Worm (Caenorhabditis elegans) whole organism, late embryonic: ENCODE results near the gene ulp-3.

Experiments used
- C08G9.2 ChIP-seq: sonication (generic microtip); optimal IDR thresholded peaks from 2 replicates; lab custom pipeline; 2016; ENCODE audit warnings: mild to moderate bottlenecking, missing genetic modification characterization, moderate library complexity, missing compliant biosample characterization
- K09A11.1 ChIP-seq: sonication (generic microtip); optimal IDR thresholded peaks from 2 replicates; lab custom pipeline; 2017; ENCODE audit warnings: antibody characterized with exemption, mild to moderate bottlenecking, missing genetic modification characterization, missing compliant biosample characterization; ENCODE audit not compliant: insufficient read depth
- ahr-1 ChIP-seq: sonication (generic microtip); optimal IDR thresholded peaks from 2 replicates; lab custom pipeline; 2016; ENCODE audit warnings: missing genetic modification characterization, missing compliant biosample characterization
- ceh-34 ChIP-seq: sonication (generic microtip); optimal IDR thresholded peaks from 2 replicates; lab custom pipeline; 2016; ENCODE audit warnings: mild to moderate bottlenecking, missing genetic modification characterization, missing compliant biosample characterization
- ceh-45 ChIP-seq: fragments of 200-800 bp; sonication (Bioruptor generic); IDR thresholded peaks from 2 replicates; pipeline ENCODE4 v1.3.6; 2022; ENCODE audit warnings: missing genetic modification reagents, missing genetic modification characterization, missing compliant biosample characterization
- ceh-48 ChIP-seq: sonication (generic microtip); optimal IDR thresholded peaks from 2 replicates; lab custom pipeline; 2016; ENCODE audit warnings: missing genetic modification characterization, inconsistent platforms, missing compliant biosample characterization
- dmd-4 ChIP-seq: sonication (generic microtip); optimal IDR thresholded peaks from 2 replicates; lab custom pipeline; 2016; ENCODE audit warnings: borderline replicate concordance, missing genetic modification characterization, missing compliant biosample characterization
- lim-6 ChIP-seq: sonication (generic microtip); optimal IDR thresholded peaks from 2 replicates; lab custom pipeline; 2016; ENCODE audit warnings: missing genetic modification characterization, missing compliant biosample characterization
- madf-2 ChIP-seq: sonication (generic microtip); optimal IDR thresholded peaks from 2 replicates; lab custom pipeline; 2017; ENCODE audit warnings: missing genetic modification characterization, missing compliant biosample characterization
- pros-1 ChIP-seq: fragments of 150-350 bp; optimal IDR thresholded peaks from 2 replicates; lab custom pipeline; 2014; ENCODE audit warnings: missing biosample characterization, missing genetic modification reagents, missing genetic modification characterization
- tbx-2 ChIP-seq: sonication (generic microtip); optimal IDR thresholded peaks from 2 replicates; lab custom pipeline; 2016; ENCODE audit warnings: missing genetic modification characterization, missing compliant biosample characterization
- ztf-16 ChIP-seq: sonication (generic microtip); optimal IDR thresholded peaks from 2 replicates; lab custom pipeline; 2017; ENCODE audit warnings: missing genetic modification characterization, missing compliant biosample characterization

DNA sequence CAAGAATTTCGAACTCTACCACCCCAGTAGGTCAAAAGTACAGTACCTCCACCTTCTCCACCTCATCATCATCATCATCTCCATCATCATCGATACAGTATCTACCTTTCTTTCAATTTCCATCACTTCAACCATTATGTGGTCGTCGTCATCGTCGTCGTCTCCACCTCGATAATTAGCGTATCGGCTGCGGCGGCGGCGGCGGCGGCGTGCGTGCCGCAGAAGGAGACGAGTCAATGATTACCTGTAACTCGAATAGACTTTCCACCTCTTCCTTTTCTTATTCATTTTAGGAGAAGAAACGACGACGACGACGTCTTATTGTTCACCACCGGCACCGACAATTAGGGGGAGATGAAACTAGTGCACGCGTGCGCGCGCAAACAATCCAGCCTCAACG is 47.9 kb upstream of the ulp-3 start:
- no peak for TF ChIP-seq ztf-16 (tag; lab: Kevin White, UChicago)
- TF ChIP-seq pros-1, result no peak
- TF ChIP-seq ahr-1 (tag; lab: Kevin White, UChicago), result no peak
- no peak for TF ChIP-seq ceh-34 (tag; lab: Kevin White, UChicago)
- no peak for TF ChIP-seq lim-6 (tag; lab: Kevin White, UChicago)
- no peak for TF ChIP-seq madf-2
- no peak for TF ChIP-seq ceh-48 (tag; lab: Kevin White, UChicago)
- TF ChIP-seq K09A11.1 (tag; lab: Kevin White, UChicago), result no peak
- TF ChIP-seq tbx-2 (tag; lab: Kevin White, UChicago), result no peak
- no peak for TF ChIP-seq ceh-45 (GFP tag; lab: Robert Waterston, UW)
- TF ChIP-seq C08G9.2 (tag; lab: Kevin White, UChicago), result no peak
- no peak for TF ChIP-seq dmd-4 (tag; lab: Kevin White, UChicago)
